Worm (Caenorhabditis elegans) whole organism, L1 larva: Measurements from ENCODE around the gene spp-10.

ENCODE experiments used
- C16A3.4 ChIP-seq: fragments of 150-350 bp; optimal IDR thresholded peaks from 2 replicates; lab custom pipeline; 2014; ENCODE audit warnings: missing biosample characterization, missing genetic modification characterization
- Y116A8C.19 ChIP-seq: sonication (generic microtip); optimal IDR thresholded peaks from 2 replicates; lab custom pipeline; 2016; ENCODE audit warnings: missing compliant biosample characterization, missing genetic modification characterization, borderline replicate concordance
- alr-1 ChIP-seq: fragments of 200-800 bp; sonication (Bioruptor generic); optimal IDR thresholded peaks from 2 replicates; lab custom pipeline; 2018; ENCODE audit warnings: borderline replicate concordance, mild to moderate bottlenecking, missing genetic modification characterization, missing compliant biosample characterization
- aly-2 ChIP-seq: fragments of 150-350 bp; optimal IDR thresholded peaks from 2 replicates; lab custom pipeline; 2014; ENCODE audit warnings: missing biosample characterization, missing genetic modification characterization
- ama-1 ChIP-seq: fragments of 150-350 bp; optimal IDR thresholded peaks from 2 replicates; lab custom pipeline; 2014
- ceh-90 ChIP-seq: sonication (generic microtip); optimal IDR thresholded peaks from 2 replicates; lab custom pipeline; 2016; ENCODE audit warnings: missing genetic modification characterization, missing compliant biosample characterization
- ces-1 ChIP-seq: fragments of 150-350 bp; optimal IDR thresholded peaks from 2 replicates; lab custom pipeline; 2014; ENCODE audit warnings: missing biosample characterization, missing genetic modification reagents, missing genetic modification characterization
- dsc-1 ChIP-seq: sonication (generic microtip); optimal IDR thresholded peaks from 2 replicates; lab custom pipeline; 2016; ENCODE audit warnings: mild to moderate bottlenecking, missing genetic modification characterization, missing compliant biosample characterization
- efl-1 ChIP-seq, 4 experiments: fragments of 150-350 bp; optimal IDR thresholded peaks in 3 of 4; peaks in 1 of 4; 1 replicate in 1 of 4; 2 replicates in 3 of 4; lab custom pipeline; 2014; ENCODE audit warnings: missing biosample characterization in 2 of 4, missing genetic modification characterization in 2 of 4, missing genetic modification reagents in 2 of 4
- efl-3 ChIP-seq: fragments of 200-800 bp; sonication (Bioruptor generic); optimal IDR thresholded peaks from 2 replicates; lab custom pipeline; 2018; ENCODE audit warnings: mild to moderate bottlenecking, missing genetic modification characterization, missing compliant biosample characterization
- egl-13 ChIP-seq: sonication (generic microtip); optimal IDR thresholded peaks from 2 replicates; lab custom pipeline; 2016; ENCODE audit warnings: missing genotype, missing genetic modification reagents, missing genetic modification characterization, missing compliant biosample characterization
- egl-27 ChIP-seq, 2 experiments: fragments of 150-350 bp in 1 of 2; sonication (generic microtip); optimal IDR thresholded peaks; 3 replicates each; lab custom pipeline; 2017 to 2018; ENCODE audit warnings: missing biosample characterization in 2 of 2, missing genetic modification characterization in 2 of 2, missing genetic modification reagents in 2 of 2
- elt-3 ChIP-seq, 6 experiments: fragments of 150-350 bp in 1 of 6; sonication (generic microtip); optimal IDR thresholded peaks; 2 replicates each; lab custom pipeline; 2017 to 2018; ENCODE audit warnings: missing biosample characterization in 6 of 6, missing genetic modification characterization in 6 of 6, inconsistent platforms in 1 of 6
- fkh-10 ChIP-seq: sonication (generic microtip); optimal IDR thresholded peaks from 2 replicates; lab custom pipeline; 2017; ENCODE audit warnings: missing biosample characterization, missing genetic modification reagents, missing genetic modification characterization
- fos-1 ChIP-seq: fragments of 150-350 bp; optimal IDR thresholded peaks from 2 replicates; lab custom pipeline; 2014; ENCODE audit warnings: missing biosample characterization, missing genetic modification characterization
- grh-1 ChIP-seq: fragments of 200-800 bp; sonication (Bioruptor generic); IDR thresholded peaks from 2 replicates; pipeline ENCODE4 v1.3.6; 2022; ENCODE audit warnings: missing genetic modification reagents, missing genetic modification characterization, missing compliant biosample characterization
- hlh-4 ChIP-seq: sonication (generic microtip); optimal IDR thresholded peaks from 2 replicates; lab custom pipeline; 2016; ENCODE audit warnings: mild to moderate bottlenecking, missing genetic modification characterization, missing compliant biosample characterization
- jun-1 ChIP-seq: fragments of 150-350 bp; optimal IDR thresholded peaks from 2 replicates; lab custom pipeline; 2014; ENCODE audit warnings: missing biosample characterization, missing genetic modification reagents, missing genetic modification characterization
- lin-15B ChIP-seq: fragments of 150-350 bp; sonication (generic microtip); optimal IDR thresholded peaks from 3 replicates; lab custom pipeline; 2014; ENCODE audit warnings: missing biosample characterization, missing genetic modification characterization
- lir-3 ChIP-seq: sonication (generic microtip); optimal IDR thresholded peaks from 2 replicates; lab custom pipeline; 2016; ENCODE audit warnings: mild to moderate bottlenecking, missing genetic modification characterization, moderate library complexity, missing compliant biosample characterization; ENCODE audit not compliant: poor library complexity
- lsy-2 ChIP-seq, 2 experiments: fragments of 150-350 bp; optimal IDR thresholded peaks; 2 replicates each; lab custom pipeline; 2014; ENCODE audit warnings: missing biosample characterization in 2 of 2, missing genetic modification characterization in 2 of 2
- mab-9 ChIP-seq: fragments of 200-800 bp; sonication (Bioruptor generic); IDR thresholded peaks from 2 replicates; pipeline ENCODE4 v1.3.6; 2022; ENCODE audit warnings: missing genetic modification reagents, missing genetic modification characterization, missing compliant biosample characterization
- mdl-1 ChIP-seq, 2 experiments: fragments of 150-350 bp; optimal IDR thresholded peaks; 2 replicates each; lab custom pipeline; 2014 to 2017; ENCODE audit warnings: missing biosample characterization in 2 of 2, missing genetic modification characterization in 2 of 2, inconsistent platforms in 1 of 2
- mef-2 ChIP-seq: fragments of 150-350 bp; optimal IDR thresholded peaks from 2 replicates; lab custom pipeline; 2014; ENCODE audit warnings: missing biosample characterization, missing genetic modification characterization
- mep-1 ChIP-seq: fragments of 150-350 bp; optimal IDR thresholded peaks from 2 replicates; lab custom pipeline; 2014; ENCODE audit warnings: missing biosample characterization, missing genetic modification characterization
- nhr-11 ChIP-seq: fragments of 150-350 bp; optimal IDR thresholded peaks from 2 replicates; lab custom pipeline; 2014; ENCODE audit warnings: missing biosample characterization, missing genetic modification characterization
- nhr-12 ChIP-seq: sonication (generic microtip); optimal IDR thresholded peaks from 2 replicates; lab custom pipeline; 2017; ENCODE audit warnings: missing biosample characterization, missing genetic modification characterization
- nhr-20 ChIP-seq: sonication (generic microtip); optimal IDR thresholded peaks from 2 replicates; lab custom pipeline; 2016; ENCODE audit warnings: mild to moderate bottlenecking, missing genetic modification characterization, missing compliant biosample characterization
- nhr-237 ChIP-seq: fragments of 150-350 bp; optimal IDR thresholded peaks from 2 replicates; lab custom pipeline; 2014; ENCODE audit warnings: missing biosample characterization, missing genetic modification characterization
- nhr-47 ChIP-seq: sonication (generic microtip); optimal IDR thresholded peaks from 2 replicates; lab custom pipeline; 2016; ENCODE audit warnings: mild to moderate bottlenecking, missing genetic modification characterization, moderate library complexity, missing compliant biosample characterization
- nhr-71 ChIP-seq: sonication (generic microtip); optimal IDR thresholded peaks from 2 replicates; lab custom pipeline; 2016; ENCODE audit warnings: mild to moderate bottlenecking, missing genetic modification characterization, moderate library complexity, missing compliant biosample characterization
- nhr-77 ChIP-seq: fragments of 150-350 bp; optimal IDR thresholded peaks from 2 replicates; lab custom pipeline; 2014; ENCODE audit warnings: missing biosample characterization, missing genetic modification characterization
- nhr-84 ChIP-seq: sonication (generic microtip); optimal IDR thresholded peaks from 2 replicates; lab custom pipeline; 2017; ENCODE audit warnings: missing biosample characterization, missing genetic modification characterization
- pag-3 ChIP-seq: sonication (generic microtip); optimal IDR thresholded peaks from 2 replicates; lab custom pipeline; 2017; ENCODE audit warnings: missing genetic modification characterization, mild to moderate bottlenecking, missing compliant biosample characterization, antibody characterized with exemption, borderline replicate concordance; ENCODE audit not compliant: insufficient read depth
- pax-3 ChIP-seq: fragments of 200-800 bp; sonication (Bioruptor generic); optimal IDR thresholded peaks from 2 replicates; lab custom pipeline; 2018; ENCODE audit warnings: mild to moderate bottlenecking, missing genetic modification characterization, moderate library complexity, missing compliant biosample characterization
- skn-1 ChIP-seq: fragments of 150-350 bp; optimal IDR thresholded peaks from 2 replicates; lab custom pipeline; 2014; ENCODE audit warnings: missing biosample characterization, missing genetic modification characterization
- snpc-4 ChIP-seq: fragments of 150-350 bp; optimal IDR thresholded peaks from 2 replicates; lab custom pipeline; 2014; ENCODE audit warnings: missing biosample characterization, missing genetic modification characterization
- sox-4 ChIP-seq: sonication (generic microtip); optimal IDR thresholded peaks from 2 replicates; lab custom pipeline; 2016; ENCODE audit warnings: missing genetic modification characterization, missing compliant biosample characterization
- tbx-2 ChIP-seq: sonication (generic microtip); optimal IDR thresholded peaks from 2 replicates; lab custom pipeline; 2016; ENCODE audit warnings: missing genetic modification characterization, missing compliant biosample characterization
- unc-30 ChIP-seq: sonication (generic microtip); optimal IDR thresholded peaks from 2 replicates; lab custom pipeline; 2017; ENCODE audit warnings: missing biosample characterization, missing genetic modification characterization
- unc-62 ChIP-seq: fragments of 150-350 bp; optimal IDR thresholded peaks from 2 replicates; lab custom pipeline; 2014; ENCODE audit warnings: missing biosample characterization, missing genetic modification reagents, missing genetic modification characterization
- unc-86 ChIP-seq: sonication (generic microtip); optimal IDR thresholded peaks from 2 replicates; lab custom pipeline; 2016; ENCODE audit warnings: missing genetic modification characterization, missing compliant biosample characterization
- unc-98 ChIP-seq: fragments of 200-800 bp; sonication (Bioruptor generic); IDR thresholded peaks from 2 replicates; pipeline ENCODE4 v1.3.6; 2022; ENCODE audit warnings: missing genetic modification characterization, missing compliant biosample characterization
- vab-15 ChIP-seq: sonication (generic microtip); optimal IDR thresholded peaks from 2 replicates; lab custom pipeline; 2017; ENCODE audit warnings: missing genotype, mild to moderate bottlenecking, missing genetic modification characterization, missing compliant biosample characterization
- zag-1 ChIP-seq: fragments of 150-350 bp; optimal IDR thresholded peaks from 2 replicates; lab custom pipeline; 2014; ENCODE audit warnings: missing biosample characterization, missing genetic modification characterization
- ztf-11 ChIP-seq, 2 experiments: sonication (generic microtip); optimal IDR thresholded peaks; 2 replicates each; lab custom pipeline; 2016 to 2017; ENCODE audit warnings: missing genetic modification characterization in 2 of 2, missing biosample characterization in 1 of 2, missing compliant biosample characterization in 1 of 2

Gene spp-10

DNA sequence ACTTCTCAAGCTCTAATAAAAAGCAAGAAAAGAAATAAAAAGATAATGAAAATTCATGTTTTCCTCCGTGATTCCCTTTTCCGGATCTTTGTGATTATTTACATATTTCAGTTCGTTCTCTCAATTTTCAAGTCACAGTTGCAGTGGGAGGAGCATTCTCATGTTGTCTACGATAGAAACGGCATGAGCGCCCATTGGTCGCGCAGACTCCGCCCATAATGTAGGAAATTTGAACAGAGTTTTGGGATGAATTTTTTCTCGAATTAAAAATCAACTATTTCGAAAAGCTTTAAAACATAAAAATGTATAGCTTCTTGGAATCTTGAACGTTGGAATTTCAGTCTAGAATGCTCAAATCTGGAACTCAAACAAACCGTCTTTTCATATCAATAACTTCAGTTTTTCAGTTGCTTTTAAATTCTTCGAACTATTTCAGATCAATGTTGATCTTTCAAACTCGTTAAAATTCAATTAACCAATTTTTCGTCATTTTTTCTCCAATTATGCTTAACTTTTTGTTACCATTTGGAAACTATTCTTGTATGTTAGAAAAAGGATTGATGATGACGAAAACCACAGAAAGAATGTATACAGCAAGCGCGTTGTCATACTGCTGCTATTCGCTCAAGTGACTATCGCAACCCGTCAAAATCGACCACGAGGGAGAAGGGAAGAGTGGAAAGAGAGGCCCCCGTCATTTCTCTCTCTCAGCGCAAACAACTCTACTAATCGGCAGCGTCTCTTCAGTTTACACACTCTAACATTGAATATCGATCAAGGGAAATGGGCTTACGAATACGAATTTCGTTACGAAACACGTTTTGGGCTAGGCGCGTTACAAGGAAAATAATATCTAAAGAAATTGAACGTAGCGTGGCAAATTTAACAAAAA lies 45.2 kb upstream of the spp-10 start (continued):
- TF ChIP-seq egl-27 (tag; optimal IDR thresholded peaks at IDR 0.05; lab: Kevin White, UChicago) (peak in 1 of 2 experiments; percentile 68), elt-3 (tag; optimal IDR thresholded peaks at IDR 0.05; lab: Kevin White, UChicago) (peak in 5 of 6 experiments; percentile 41 to 61 (median 53)), lsy-2 (tag; optimal IDR thresholded peaks at IDR 0.05; lab: Kevin White, UChicago) (peak; percentile 89 to 91), nhr-77 (tag; lab: Kevin White, UChicago) (peak; percentile 42), fkh-10 (GFP tag; lab: Kevin White, UChicago) (peak; percentile 26), tbx-2 (tag; lab: Kevin White, UChicago) (peak; percentile 47), nhr-11 (tag; lab: Kevin White, UChicago) (peak; percentile 26), jun-1 (tag; lab: Kevin White, UChicago) (peak; percentile 59), sox-4 (tag; lab: Kevin White, UChicago) (no peak), mep-1 (tag; lab: Kevin White, UChicago) (peak; percentile 71)

DNA sequence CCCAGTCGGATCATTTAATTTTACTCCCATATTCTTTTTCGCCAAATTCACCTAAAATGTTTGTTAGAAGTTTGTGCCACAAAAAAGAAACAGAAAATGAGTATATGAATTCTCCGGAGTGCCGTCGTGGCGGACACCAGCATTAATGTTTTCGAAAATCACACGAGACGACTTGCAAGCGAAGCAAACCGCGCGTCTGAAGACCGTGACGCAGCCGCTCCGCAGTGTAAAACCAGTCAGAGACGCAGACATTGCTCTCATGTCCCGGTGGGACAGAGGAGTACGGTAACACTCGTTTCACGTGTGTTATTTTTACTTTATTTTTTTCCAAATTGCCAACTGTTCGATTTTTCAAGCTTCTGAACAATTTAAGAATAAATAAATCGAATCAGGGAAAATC lies 44.3 kb upstream of the spp-10 start, which contains the start of the genes T26A8.4 and pdtf-1:
Gene T26A8.4 (minus strand): TSS at position 185 of the 400 bp plus-strand sequence.
Gene pdtf-1 (plus strand): TSS at position 330 of the 400 bp plus-strand sequence.
- TF ChIP-seq vab-15 (tag; lab: Kevin White, UChicago) (peak; percentile 24), fkh-10 (GFP tag; lab: Kevin White, UChicago) (peak; percentile 86), nhr-12 (tag; lab: Kevin White, UChicago) (no peak), zag-1 (tag; lab: Kevin White, UChicago) (no peak), ztf-11 (tag; optimal IDR thresholded peaks at IDR 0.05; lab: Kevin White, UChicago) (peak in 1 of 2 experiments; percentile 84), Y116A8C.19 (no peak), unc-30 (no peak), nhr-84 (tag; lab: Kevin White, UChicago) (no peak), egl-13 (tag; lab: Kevin White, UChicago) (peak; percentile 82), mef-2 (tag; lab: Kevin White, UChicago) (peak; percentile 94), alr-1 (tag; lab: Kevin White, UChicago) (no peak), nhr-20 (peak; percentile 94), unc-86 (tag; lab: Kevin White, UChicago) (peak; percentile 90), dsc-1 (peak; percentile 82), ceh-90 (tag; lab: Kevin White, UChicago) (no peak), hlh-4 (tag; lab: Kevin White, UChicago) (no peak), mab-9 (GFP tag; lab: Robert Waterston, UW) (peak; percentile 43; the same call in 1 of the 2 replicates), skn-1 (peak; percentile 97), nhr-71 (tag; lab: Kevin White, UChicago) (peak; percentile 97), lin-15B (tag; lab: Kevin White, UChicago) (peak; percentile 90), efl-3 (no peak), pag-3 (tag; lab: Kevin White, UChicago) (no peak), snpc-4 (tag; lab: Kevin White, UChicago) (peak; percentile 95), ces-1 (GFP tag; lab: Kevin White, UChicago) (no peak), lir-3 (peak; percentile 67), nhr-47 (tag; lab: Kevin White, UChicago) (peak; percentile 95), mep-1 (tag; lab: Kevin White, UChicago) (peak; percentile 95), elt-3 (tag; optimal IDR thresholded peaks at IDR 0.05; lab: Kevin White, UChicago) (peak in 5 of 6 experiments; percentile 66 to 93 (median 85)), aly-2 (tag; lab: Kevin White, UChicago) (peak; percentile 50), fos-1 (tag; lab: Kevin White, UChicago) (peak; percentile 96), C16A3.4 (peak; percentile 98), efl-1 (optimal IDR thresholded peaks at IDR 0.05; lab: Kevin White, UChicago) (peak; percentile 90 to 96), efl-1 (GFP tag; optimal IDR thresholded peaks at IDR 0.05 in 1 of 2; lab: Kevin White, UChicago) (peak; percentile 76 to 98), jun-1 (tag; lab: Kevin White, UChicago) (peak; percentile 96), nhr-237 (tag; lab: Kevin White, UChicago) (peak; percentile 80), mdl-1 (tag; optimal IDR thresholded peaks at IDR 0.05; lab: Kevin White, UChicago) (peak; percentile 7 to 97), unc-98 (GFP tag; lab: Robert Waterston, UW) (no peak), ama-1 (lab: Kevin White, UChicago) (peak; percentile 94), lsy-2 (tag; optimal IDR thresholded peaks at IDR 0.05; lab: Kevin White, UChicago) (peak; percentile 99 to 100), grh-1 (GFP tag; lab: Robert Waterston, UW) (peak; percentile 93), pax-3 (tag; lab: Kevin White, UChicago) (peak; percentile 82), nhr-77 (tag; lab: Kevin White, UChicago) (peak; percentile 95), tbx-2 (tag; lab: Kevin White, UChicago) (peak; percentile 93), unc-62 (peak; percentile 19)
